Fruit fly (Drosophila melanogaster) whole organism, embryonic: Measurements from ENCODE around the gene Swip-1.
A peak's percentile ranks its signal among the peaks of the same experiment; 100 is the strongest.

Experiments
- ATbp ChIP-seq: fragments of 200-800 bp; sonication (Bioruptor generic); optimal IDR thresholded peaks from 2 replicates; lab custom pipeline; 2017; ENCODE audit warnings: missing biosample characterization, mild to moderate bottlenecking, missing genetic modification characterization, missing genetic modification reagents
- Asciz ChIP-seq: fragments of 200-800 bp; sonication (Bioruptor generic); optimal IDR thresholded peaks from 2 replicates; lab custom pipeline; 2017; ENCODE audit warnings: missing biosample characterization, mild to moderate bottlenecking, missing genetic modification characterization, missing genetic modification reagents
- CG10366 ChIP-seq: fragments of 200-800 bp; sonication (Bioruptor generic); IDR thresholded peaks from 2 replicates; pipeline ENCODE4 v1.3.6; 2022; ENCODE audit warnings: missing biosample characterization, missing genetic modification characterization
- CG10462 ChIP-seq: fragments of 200-800 bp; sonication (Bioruptor generic); optimal IDR thresholded peaks from 2 replicates; lab custom pipeline; 2016; ENCODE audit warnings: missing biosample characterization, missing genetic modification characterization
- CG10654 ChIP-seq: fragments of 200-800 bp; sonication (Bioruptor generic); optimal IDR thresholded peaks from 2 replicates; lab custom pipeline; 2016; ENCODE audit warnings: missing biosample characterization, missing genetic modification characterization
- CG11696 ChIP-seq: fragments of 200-800 bp; sonication (Bioruptor generic); IDR thresholded peaks from 2 replicates; pipeline ENCODE4 v1.3.6; 2022; ENCODE audit warnings: missing biosample characterization, missing genetic modification characterization
- CG14710 ChIP-seq: fragments of 200-800 bp; sonication (Bioruptor generic); optimal IDR thresholded peaks from 3 replicates; lab custom pipeline; 2019; ENCODE audit warnings: missing biosample characterization, mild to moderate bottlenecking, missing genetic modification characterization, moderate library complexity
- CG14860 ChIP-seq: fragments of 200-800 bp; sonication (Bioruptor generic); IDR thresholded peaks from 3 replicates; pipeline ENCODE4 v1.3.6; 2022; ENCODE audit warnings: missing biosample characterization, missing genetic modification characterization; ENCODE audit not compliant: partially characterized antibody
- CG15696 ChIP-seq: fragments of 200-800 bp; sonication (Bioruptor generic); optimal IDR thresholded peaks from 2 replicates; lab custom pipeline; 2019; ENCODE audit warnings: missing biosample characterization, mild to moderate bottlenecking, missing genetic modification characterization, moderate library complexity
- CG1602 ChIP-seq: fragments of 200-800 bp; sonication (Bioruptor generic); optimal IDR thresholded peaks from 3 replicates; lab custom pipeline; 2016; ENCODE audit warnings: missing biosample characterization, missing genetic modification characterization
- CG16813 ChIP-seq: fragments of 200-800 bp; sonication (Bioruptor generic); IDR thresholded peaks from 3 replicates; pipeline ENCODE4 v1.3.6; 2022; ENCODE audit warnings: missing biosample characterization, missing genetic modification characterization; ENCODE audit not compliant: partially characterized antibody
- CG1792 ChIP-seq: fragments of 200-800 bp; sonication (Bioruptor generic); optimal IDR thresholded peaks from 2 replicates; lab custom pipeline; 2016; ENCODE audit warnings: missing biosample characterization, missing genetic modification characterization
- CG18011 ChIP-seq: fragments of 200-800 bp; sonication (Bioruptor generic); optimal IDR thresholded peaks from 2 replicates; lab custom pipeline; 2017; ENCODE audit warnings: missing biosample characterization, missing genetic modification characterization, mild to moderate bottlenecking, moderate library complexity, missing genotype
- CG2889 ChIP-seq: fragments of 200-800 bp; sonication (Bioruptor generic); IDR thresholded peaks from 3 replicates; pipeline ENCODE4 v1.3.6; 2022; ENCODE audit warnings: missing biosample characterization, missing genetic modification characterization
- CG30403 ChIP-seq: fragments of 200-800 bp; sonication (Bioruptor generic); optimal IDR thresholded peaks from 3 replicates; lab custom pipeline; 2016; ENCODE audit warnings: missing biosample characterization, missing genetic modification characterization
- CG3838 ChIP-seq: fragments of 200-800 bp; sonication (Bioruptor generic); optimal IDR thresholded peaks from 3 replicates; lab custom pipeline; 2016; ENCODE audit warnings: missing biosample characterization, missing genetic modification characterization
- CG4360 ChIP-seq: fragments of 200-800 bp; sonication (Bioruptor generic); IDR thresholded peaks from 2 replicates; pipeline ENCODE4 v1.3.6; 2022; ENCODE audit warnings: missing biosample characterization, missing genetic modification characterization
- CG4707 ChIP-seq: fragments of 200-800 bp; sonication (Bioruptor generic); optimal IDR thresholded peaks from 2 replicates; lab custom pipeline; 2018; ENCODE audit warnings: missing biosample characterization, mild to moderate bottlenecking, missing genetic modification characterization, moderate library complexity
- CG4854 ChIP-seq: fragments of 200-800 bp; sonication (Bioruptor generic); optimal IDR thresholded peaks from 2 replicates; lab custom pipeline; 2016; ENCODE audit warnings: missing biosample characterization, missing genetic modification characterization, inconsistent platforms
- CG7556 ChIP-seq: fragments of 200-800 bp; sonication (Bioruptor generic); optimal IDR thresholded peaks from 2 replicates; lab custom pipeline; 2017; ENCODE audit warnings: missing biosample characterization, mild to moderate bottlenecking, missing genetic modification characterization
- CG9727 ChIP-seq: fragments of 200-800 bp; sonication (Bioruptor generic); optimal IDR thresholded peaks from 3 replicates; lab custom pipeline; 2017; ENCODE audit warnings: missing biosample characterization, mild to moderate bottlenecking, missing genetic modification characterization
- CoRest ChIP-seq: fragments of 200-800 bp; sonication (Bioruptor generic); optimal IDR thresholded peaks from 3 replicates; lab custom pipeline; 2018; ENCODE audit warnings: missing biosample characterization, mild to moderate bottlenecking, missing genetic modification characterization, moderate library complexity
- D19A ChIP-seq: fragments of 200-800 bp; optimal IDR thresholded peaks from 3 replicates; lab custom pipeline; 2019; ENCODE audit warnings: missing biosample characterization, mild to moderate bottlenecking, missing genetic modification characterization, moderate library complexity
- Fer2 ChIP-seq: fragments of 200-800 bp; sonication (Bioruptor generic); optimal IDR thresholded peaks from 2 replicates; lab custom pipeline; 2018; ENCODE audit warnings: missing biosample characterization, mild to moderate bottlenecking, missing genetic modification characterization, moderate library complexity
- HmgD ChIP-seq: fragments of 200-800 bp; sonication (Bioruptor generic); optimal IDR thresholded peaks from 3 replicates; lab custom pipeline; 2016; ENCODE audit warnings: missing biosample characterization, missing genetic modification characterization
- Lim3 ChIP-seq: fragments of 200-800 bp; sonication (Bioruptor generic); IDR thresholded peaks from 2 replicates; pipeline ENCODE4 v1.3.6; 2022; ENCODE audit warnings: missing biosample characterization, missing genetic modification characterization
- MBD-R2 ChIP-seq: fragments of 200-800 bp; sonication (Bioruptor generic); IDR thresholded peaks from 2 replicates; pipeline ENCODE4 v1.3.6; 2022; ENCODE audit warnings: missing biosample characterization, missing genetic modification characterization
- MTF-1 ChIP-seq: fragments of 200-800 bp; sonication (Bioruptor generic); optimal IDR thresholded peaks from 2 replicates; lab custom pipeline; 2018; ENCODE audit warnings: missing biosample characterization, mild to moderate bottlenecking, missing genetic modification characterization, borderline replicate concordance
- NC2β ChIP-seq: fragments of 200-800 bp; sonication (Bioruptor generic); optimal IDR thresholded peaks from 2 replicates; lab custom pipeline; 2016; ENCODE audit warnings: missing biosample characterization, missing genetic modification characterization
- Nf-YC ChIP-seq: fragments of 200-800 bp; optimal IDR thresholded peaks from 3 replicates; lab custom pipeline; 2019; ENCODE audit warnings: missing biosample characterization, mild to moderate bottlenecking, missing genetic modification characterization, moderate library complexity
- Oli ChIP-seq: fragments of 200-800 bp; sonication (Bioruptor generic); optimal IDR thresholded peaks from 2 replicates; lab custom pipeline; 2018; ENCODE audit warnings: missing biosample characterization, mild to moderate bottlenecking, missing genetic modification characterization, moderate library complexity
- Sox100B ChIP-seq: fragments of 200-800 bp; sonication (Bioruptor generic); optimal IDR thresholded peaks from 3 replicates; lab custom pipeline; 2018; ENCODE audit warnings: missing biosample characterization, mild to moderate bottlenecking, missing genetic modification characterization
- ato ChIP-seq: fragments of 200-800 bp; sonication (Bioruptor generic); IDR thresholded peaks from 2 replicates; pipeline ENCODE4 v1.3.6; 2022; ENCODE audit warnings: missing biosample characterization, missing genetic modification characterization; ENCODE audit not compliant: partially characterized antibody
- cato ChIP-seq: fragments of 200-800 bp; sonication (Bioruptor generic); optimal IDR thresholded peaks from 2 replicates; lab custom pipeline; 2016; ENCODE audit warnings: missing biosample characterization, missing genetic modification characterization, borderline replicate concordance
- chinmo ChIP-seq: fragments of 200-800 bp; sonication (Bioruptor generic); IDR thresholded peaks from 4 replicates; pipeline ENCODE4 v1.3.6; 2022; ENCODE audit warnings: missing biosample characterization, missing genetic modification characterization; ENCODE audit not compliant: partially characterized antibody
- dan ChIP-seq: fragments of 200-800 bp; sonication (Bioruptor generic); IDR thresholded peaks from 2 replicates; pipeline ENCODE4 v1.3.6; 2022; ENCODE audit warnings: missing biosample characterization, missing genetic modification characterization
- disco-r ChIP-seq: fragments of 200-800 bp; sonication (Bioruptor generic); optimal IDR thresholded peaks from 2 replicates; lab custom pipeline; 2016; ENCODE audit warnings: missing biosample characterization, missing genetic modification characterization
- emc ChIP-seq: fragments of 200-800 bp; sonication (Bioruptor generic); optimal IDR thresholded peaks from 2 replicates; lab custom pipeline; 2016; ENCODE audit warnings: missing biosample characterization, missing genetic modification characterization
- fru ChIP-seq: fragments of >200 bp; optimal IDR thresholded peaks from 2 replicates; lab custom pipeline; 2017
- ftz-f1 ChIP-seq: fragments of 200-800 bp; sonication (Bioruptor generic); optimal IDR thresholded peaks from 2 replicates; lab custom pipeline; 2016; ENCODE audit warnings: missing biosample characterization, missing genetic modification characterization
- gcm2 ChIP-seq: fragments of 200-800 bp; sonication (Bioruptor generic); optimal IDR thresholded peaks from 2 replicates; lab custom pipeline; 2016; ENCODE audit warnings: missing biosample characterization, missing genetic modification characterization
- hkb ChIP-seq, 2 experiments: fragments of 200-800 bp in 1 of 2; fragments of >200 bp in 1 of 2; sonication (Bioruptor generic) in 1 of 2; IDR thresholded peaks in 1 of 2; optimal IDR thresholded peaks in 1 of 2; 2 replicates each; pipeline versions ENCODE4 v1.3.6 to Lab custom; 2017 to 2022; ENCODE audit warnings: missing biosample characterization in 1 of 2, missing genetic modification characterization in 1 of 2
- hth ChIP-seq: fragments of >200 bp; optimal IDR thresholded peaks from 2 replicates; lab custom pipeline; 2017; ENCODE audit warnings: inconsistent platforms
- jing ChIP-seq: fragments of 200-800 bp; sonication (Bioruptor generic); optimal IDR thresholded peaks from 2 replicates; lab custom pipeline; 2018; ENCODE audit warnings: missing biosample characterization, mild to moderate bottlenecking, missing genetic modification characterization
- phol ChIP-seq: fragments of 200-800 bp; sonication (Bioruptor generic); optimal IDR thresholded peaks from 3 replicates; lab custom pipeline; 2018; ENCODE audit warnings: missing biosample characterization, mild to moderate bottlenecking, missing genetic modification characterization, moderate library complexity
- psq ChIP-seq: fragments of 200-800 bp; sonication (Bioruptor generic); optimal IDR thresholded peaks from 2 replicates; lab custom pipeline; 2017; ENCODE audit warnings: missing biosample characterization, missing genetic modification characterization
- repo ChIP-seq: fragments of 200-800 bp; sonication (Bioruptor generic); optimal IDR thresholded peaks from 2 replicates; lab custom pipeline; 2016; ENCODE audit warnings: missing biosample characterization, missing genetic modification characterization
- toy ChIP-seq: fragments of 200-800 bp; sonication (Bioruptor generic); IDR thresholded peaks from 2 replicates; pipeline ENCODE4 v1.3.6; 2022; ENCODE audit warnings: missing biosample characterization, missing genetic modification characterization
- wdn ChIP-seq: fragments of 200-800 bp; sonication (Bioruptor generic); IDR thresholded peaks from 2 replicates; pipeline ENCODE4 v1.3.6; 2022; ENCODE audit warnings: missing biosample characterization, missing genetic modification characterization

Swip-1 gene

DNA sequence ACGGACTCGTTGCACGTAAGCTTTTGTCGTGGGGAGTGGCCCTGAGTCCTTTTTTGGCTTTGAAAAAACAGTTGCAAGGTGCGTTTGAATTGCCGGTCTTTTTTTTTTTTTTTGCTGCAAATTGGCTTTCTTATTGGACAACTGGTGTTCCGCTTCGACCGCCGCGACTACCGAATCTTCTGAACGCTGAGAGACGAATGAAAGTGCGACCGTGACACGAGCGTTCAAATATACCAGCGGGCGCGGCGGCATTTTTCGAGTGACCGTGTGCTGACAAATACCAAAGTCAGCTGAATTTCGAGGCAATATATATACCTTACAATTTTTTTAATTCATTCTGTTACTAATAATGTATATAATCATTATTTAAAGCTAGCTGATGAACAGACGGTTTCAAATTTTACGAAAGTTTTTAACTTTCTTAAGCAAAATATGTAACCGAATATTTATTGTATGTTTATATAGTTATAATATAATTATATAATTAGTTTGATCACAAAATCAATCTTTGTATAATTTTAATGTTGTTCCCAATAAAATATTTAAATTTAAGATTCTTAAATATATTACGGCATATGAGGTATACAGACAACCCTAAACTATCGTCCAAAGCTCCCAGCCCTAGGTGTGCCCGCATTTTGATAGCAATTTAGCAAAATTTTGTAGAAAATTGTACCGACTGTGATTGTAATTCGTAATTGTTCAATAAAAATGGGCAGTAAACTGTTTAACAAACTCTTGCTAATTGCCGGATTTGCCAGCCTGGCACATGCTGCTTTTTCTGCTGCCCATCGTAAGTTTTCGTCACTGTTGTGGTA, at the start of gene Swip-1, which contains the start of gene EMC5 (continued):
- no peak for TF ChIP-seq CG4707 (GFP tag; lab: Kevin White, UChicago)
- peak; percentile 60 for TF ChIP-seq CG15696 (tag; lab: Kevin White, UChicago)
- TF ChIP-seq toy (GFP tag; lab: Robert Waterston, UW): no peak
- no peak for TF ChIP-seq dan (GFP tag; lab: Robert Waterston, UW)
- 0 out of 2 replicates have a peak, but pooled peaks have one; percentile 17 for TF ChIP-seq CG4360 (GFP tag; lab: Robert Waterston, UW)
- TF ChIP-seq CG2889 (GFP tag; lab: Robert Waterston, UW): no peak
- TF ChIP-seq CG10654 (GFP tag; lab: Kevin White, UChicago): peak; percentile 54
- no peak for TF ChIP-seq MTF-1 (GFP tag; lab: Kevin White, UChicago)
- no peak for TF ChIP-seq NC2β (GFP tag; lab: Kevin White, UChicago)
- no peak for TF ChIP-seq fru (lab: Kevin White, UChicago)
- peak; percentile 82 for TF ChIP-seq CG14710 (tag; lab: Kevin White, UChicago)
- no peak for TF ChIP-seq Lim3 (GFP tag; lab: Robert Waterston, UW)
- peak; percentile 78 for TF ChIP-seq Nf-YC (tag; lab: Kevin White, UChicago)
- no peak for TF ChIP-seq gcm2 (GFP tag; lab: Kevin White, UChicago)
- peak; percentile 70 for TF ChIP-seq CG9727 (GFP tag; lab: Kevin White, UChicago)
- TF ChIP-seq CG3838 (GFP tag; lab: Kevin White, UChicago): no peak
- peak; percentile 24 for TF ChIP-seq Oli (tag; lab: Kevin White, UChicago)
- no peak for TF ChIP-seq CG18011 (GFP tag; lab: Kevin White, UChicago)
- peak; percentile 55; the same call in 1 of the 2 replicates for TF ChIP-seq ato (GFP tag; lab: Robert Waterston, UW)
- no peak for TF ChIP-seq jing (GFP tag; lab: Kevin White, UChicago)
- no peak for TF ChIP-seq repo (GFP tag; lab: Kevin White, UChicago)
- 0 out of 4 replicates have a peak, but pooled peaks have one; percentile 17 for TF ChIP-seq chinmo (GFP tag; lab: Robert Waterston, UW)
- TF ChIP-seq CG10366 (GFP tag; lab: Robert Waterston, UW): no peak
- peak; percentile 68 for TF ChIP-seq CG16813
- TF ChIP-seq wdn: no peak
- TF ChIP-seq CG1792 (GFP tag; lab: Kevin White, UChicago): no peak
- peak; percentile 84 for TF ChIP-seq phol (tag; lab: Kevin White, UChicago)
- no peak for TF ChIP-seq CG10462 (GFP tag; lab: Kevin White, UChicago)
- TF ChIP-seq MBD-R2 (GFP tag; lab: Robert Waterston, UW): peak; percentile 81
- no peak for TF ChIP-seq hth (lab: Kevin White, UChicago)
- TF ChIP-seq psq (GFP tag; lab: Kevin White, UChicago): no peak
- TF ChIP-seq CG7556 (GFP tag; lab: Kevin White, UChicago): peak; percentile 62
- TF ChIP-seq ATbp (GFP tag; lab: Kevin White, UChicago): no peak
- peak; percentile 30 for TF ChIP-seq CG1602 (GFP tag; lab: Kevin White, UChicago)
- no peak; the same call in 1 of the 2 replicates for TF ChIP-seq CG11696 (GFP tag; lab: Robert Waterston, UW)
- TF ChIP-seq ftz-f1 (GFP tag; lab: Kevin White, UChicago): no peak
- no peak for TF ChIP-seq Asciz (GFP tag; lab: Kevin White, UChicago)
- peak; percentile 55 for TF ChIP-seq D19A
- no peak for TF ChIP-seq hkb (optimal IDR thresholded peaks at IDR 0.05; lab: Kevin White, UChicago)
- TF ChIP-seq hkb (GFP tag; IDR thresholded peaks at IDR 0.05; lab: Robert Waterston, UW): no peak
- TF ChIP-seq emc (GFP tag; lab: Kevin White, UChicago): no peak
- peak; percentile 28 for TF ChIP-seq Fer2
- TF ChIP-seq CoRest (tag; lab: Kevin White, UChicago): peak; percentile 88
- peak; percentile 21; the same call in 1 of the 3 replicates for TF ChIP-seq CG14860 (GFP tag; lab: Robert Waterston, UW)
- peak; percentile 62 for TF ChIP-seq Sox100B (GFP tag; lab: Kevin White, UChicago)
- TF ChIP-seq cato: peak; percentile 26
- peak; percentile 30 for TF ChIP-seq HmgD
- peak; percentile 72 for TF ChIP-seq CG30403
- TF ChIP-seq disco-r (GFP tag; lab: Kevin White, UChicago): no peak
- no peak for TF ChIP-seq CG4854 (GFP tag; lab: Kevin White, UChicago)
